Worm (Caenorhabditis elegans) whole organism, L1 larva: Measurements from ENCODE around the gene T05C3.6.
A peak's percentile ranks its signal among the peaks of the same experiment; 100 is the strongest.

Experiments used
- C04F5.9 ChIP-seq: sonication (generic microtip); optimal IDR thresholded peaks from 2 replicates; lab custom pipeline; 2016; ENCODE audit warnings: missing genetic modification characterization, missing compliant biosample characterization
- C34B4.2 ChIP-seq: sonication (generic microtip); optimal IDR thresholded peaks from 2 replicates; lab custom pipeline; 2017; ENCODE audit warnings: mild to moderate bottlenecking, missing genetic modification characterization, missing compliant biosample characterization
- Y116A8C.19 ChIP-seq: sonication (generic microtip); optimal IDR thresholded peaks from 2 replicates; lab custom pipeline; 2016; ENCODE audit warnings: missing compliant biosample characterization, missing genetic modification characterization, borderline replicate concordance
- aha-1 ChIP-seq: fragments of 150-350 bp; optimal IDR thresholded peaks from 2 replicates; lab custom pipeline; 2014; ENCODE audit warnings: missing biosample characterization, missing genetic modification characterization
- alr-1 ChIP-seq: fragments of 200-800 bp; sonication (Bioruptor generic); optimal IDR thresholded peaks from 2 replicates; lab custom pipeline; 2018; ENCODE audit warnings: borderline replicate concordance, mild to moderate bottlenecking, missing genetic modification characterization, missing compliant biosample characterization
- ceh-90 ChIP-seq: sonication (generic microtip); optimal IDR thresholded peaks from 2 replicates; lab custom pipeline; 2016; ENCODE audit warnings: missing genetic modification characterization, missing compliant biosample characterization
- dsc-1 ChIP-seq: sonication (generic microtip); optimal IDR thresholded peaks from 2 replicates; lab custom pipeline; 2016; ENCODE audit warnings: mild to moderate bottlenecking, missing genetic modification characterization, missing compliant biosample characterization
- efl-1 ChIP-seq, 4 experiments: fragments of 150-350 bp; optimal IDR thresholded peaks in 3 of 4; peaks in 1 of 4; 1 replicate in 1 of 4; 2 replicates in 3 of 4; lab custom pipeline; 2014; ENCODE audit warnings: missing biosample characterization in 2 of 4, missing genetic modification characterization in 2 of 4, missing genetic modification reagents in 2 of 4
- efl-3 ChIP-seq: fragments of 200-800 bp; sonication (Bioruptor generic); optimal IDR thresholded peaks from 2 replicates; lab custom pipeline; 2018; ENCODE audit warnings: mild to moderate bottlenecking, missing genetic modification characterization, missing compliant biosample characterization
- egl-13 ChIP-seq: sonication (generic microtip); optimal IDR thresholded peaks from 2 replicates; lab custom pipeline; 2016; ENCODE audit warnings: missing genotype, missing genetic modification reagents, missing genetic modification characterization, missing compliant biosample characterization
- elt-2 ChIP-seq: sonication (generic microtip); optimal IDR thresholded peaks from 2 replicates; lab custom pipeline; 2016; ENCODE audit warnings: missing genetic modification characterization, mild to moderate bottlenecking, inconsistent platforms, missing compliant biosample characterization, missing genetic modification reagents
- elt-3 ChIP-seq, 6 experiments: fragments of 150-350 bp in 1 of 6; sonication (generic microtip); optimal IDR thresholded peaks; 2 replicates each; lab custom pipeline; 2017 to 2018; ENCODE audit warnings: missing biosample characterization in 6 of 6, missing genetic modification characterization in 6 of 6, inconsistent platforms in 1 of 6
- hlh-17 ChIP-seq: fragments of 200-800 bp; sonication (Bioruptor generic); optimal IDR thresholded peaks from 2 replicates; lab custom pipeline; 2018; ENCODE audit warnings: missing genetic modification characterization, mild to moderate bottlenecking, missing compliant biosample characterization, moderate library complexity, borderline replicate concordance
- hlh-4 ChIP-seq: sonication (generic microtip); optimal IDR thresholded peaks from 2 replicates; lab custom pipeline; 2016; ENCODE audit warnings: mild to moderate bottlenecking, missing genetic modification characterization, missing compliant biosample characterization
- lin-15B ChIP-seq: fragments of 150-350 bp; sonication (generic microtip); optimal IDR thresholded peaks from 3 replicates; lab custom pipeline; 2014; ENCODE audit warnings: missing biosample characterization, missing genetic modification characterization
- lin-35 ChIP-seq, 2 experiments: fragments of 150-350 bp; optimal IDR thresholded peaks; 2 replicates each; lab custom pipeline; 2014; ENCODE audit warnings: missing biosample characterization in 2 of 2, missing genetic modification characterization in 2 of 2, missing genetic modification reagents in 2 of 2
- lir-3 ChIP-seq: sonication (generic microtip); optimal IDR thresholded peaks from 2 replicates; lab custom pipeline; 2016; ENCODE audit warnings: mild to moderate bottlenecking, missing genetic modification characterization, moderate library complexity, missing compliant biosample characterization; ENCODE audit not compliant: poor library complexity
- mab-9 ChIP-seq: fragments of 200-800 bp; sonication (Bioruptor generic); IDR thresholded peaks from 2 replicates; pipeline ENCODE4 v1.3.6; 2022; ENCODE audit warnings: missing genetic modification reagents, missing genetic modification characterization, missing compliant biosample characterization
- mdl-1 ChIP-seq, 2 experiments: fragments of 150-350 bp; optimal IDR thresholded peaks; 2 replicates each; lab custom pipeline; 2014 to 2017; ENCODE audit warnings: missing biosample characterization in 2 of 2, missing genetic modification characterization in 2 of 2, inconsistent platforms in 1 of 2
- mef-2 ChIP-seq: fragments of 150-350 bp; optimal IDR thresholded peaks from 2 replicates; lab custom pipeline; 2014; ENCODE audit warnings: missing biosample characterization, missing genetic modification characterization
- mep-1 ChIP-seq: fragments of 150-350 bp; optimal IDR thresholded peaks from 2 replicates; lab custom pipeline; 2014; ENCODE audit warnings: missing biosample characterization, missing genetic modification characterization
- nhr-11 ChIP-seq: fragments of 150-350 bp; optimal IDR thresholded peaks from 2 replicates; lab custom pipeline; 2014; ENCODE audit warnings: missing biosample characterization, missing genetic modification characterization
- nhr-12 ChIP-seq: sonication (generic microtip); optimal IDR thresholded peaks from 2 replicates; lab custom pipeline; 2017; ENCODE audit warnings: missing biosample characterization, missing genetic modification characterization
- nhr-19 ChIP-seq: fragments of 200-800 bp; sonication (Bioruptor generic); conservative IDR thresholded peaks from 2 replicates; pipeline ENCODE4 v1.3.6; 2022; ENCODE audit warnings: missing genetic modification characterization, missing compliant biosample characterization
- nhr-28 ChIP-seq: fragments of 150-350 bp; optimal IDR thresholded peaks from 2 replicates; lab custom pipeline; 2014; ENCODE audit warnings: missing biosample characterization, missing genetic modification characterization
- nhr-76 ChIP-seq: sonication (generic microtip); optimal IDR thresholded peaks from 2 replicates; lab custom pipeline; 2017; ENCODE audit warnings: missing biosample characterization, missing genetic modification characterization
- nhr-77 ChIP-seq: fragments of 150-350 bp; optimal IDR thresholded peaks from 2 replicates; lab custom pipeline; 2014; ENCODE audit warnings: missing biosample characterization, missing genetic modification characterization
- nhr-84 ChIP-seq: sonication (generic microtip); optimal IDR thresholded peaks from 2 replicates; lab custom pipeline; 2017; ENCODE audit warnings: missing biosample characterization, missing genetic modification characterization
- nhr-85 ChIP-seq: sonication (generic microtip); peaks from one replicate; lab custom pipeline; 2016; ENCODE audit warnings: missing genetic modification characterization, inconsistent platforms, missing compliant biosample characterization
- pag-3 ChIP-seq: sonication (generic microtip); optimal IDR thresholded peaks from 2 replicates; lab custom pipeline; 2017; ENCODE audit warnings: missing genetic modification characterization, mild to moderate bottlenecking, missing compliant biosample characterization, antibody characterized with exemption, borderline replicate concordance; ENCODE audit not compliant: insufficient read depth
- pqm-1 ChIP-seq: sonication (generic microtip); optimal IDR thresholded peaks from 3 replicates; lab custom pipeline; 2017; ENCODE audit warnings: missing biosample characterization, missing genetic modification characterization
- skn-1 ChIP-seq: fragments of 150-350 bp; optimal IDR thresholded peaks from 2 replicates; lab custom pipeline; 2014; ENCODE audit warnings: missing biosample characterization, missing genetic modification characterization
- sup-37 ChIP-seq: fragments of 200-800 bp; sonication (Bioruptor generic); optimal IDR thresholded peaks from 2 replicates; lab custom pipeline; 2018; ENCODE audit warnings: mild to moderate bottlenecking, missing genetic modification characterization, missing compliant biosample characterization
- tbx-2 ChIP-seq: sonication (generic microtip); optimal IDR thresholded peaks from 2 replicates; lab custom pipeline; 2016; ENCODE audit warnings: missing genetic modification characterization, missing compliant biosample characterization
- unc-130 ChIP-seq: fragments of 150-350 bp; optimal IDR thresholded peaks from 2 replicates; lab custom pipeline; 2017; ENCODE audit warnings: missing biosample characterization, missing genetic modification characterization, inconsistent platforms
- zip-4 ChIP-seq: fragments of 200-800 bp; sonication (Bioruptor generic); optimal IDR thresholded peaks from 2 replicates; lab custom pipeline; 2018; ENCODE audit warnings: mild to moderate bottlenecking, missing genetic modification characterization, moderate library complexity, missing compliant biosample characterization
- ztf-11 ChIP-seq, 2 experiments: sonication (generic microtip); optimal IDR thresholded peaks; 2 replicates each; lab custom pipeline; 2016 to 2017; ENCODE audit warnings: missing genetic modification characterization in 2 of 2, missing biosample characterization in 1 of 2, missing compliant biosample characterization in 1 of 2

Gene T05C3.6

DNA sequence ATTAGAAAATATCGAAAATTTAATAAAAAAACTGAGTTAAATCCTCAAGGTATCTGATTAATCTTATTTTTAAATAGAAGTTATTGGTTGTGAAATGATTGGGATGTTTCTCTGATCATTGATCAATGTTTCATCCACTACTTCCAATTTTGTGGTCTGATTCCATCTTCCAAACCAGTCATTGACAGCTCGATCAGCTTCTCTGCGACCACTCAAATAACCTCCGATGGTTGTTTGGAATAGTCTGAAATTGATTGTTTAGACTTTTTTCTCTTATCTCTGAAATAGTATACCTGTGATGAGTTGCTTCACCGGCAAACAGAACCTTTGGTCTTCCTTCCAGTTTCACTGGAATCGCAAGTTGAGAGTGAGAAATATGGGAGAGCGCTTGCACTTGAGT is 19.7 kb downstream of the T05C3.6 start:
- TF ChIP-seq C34B4.2 (tag; lab: Kevin White, UChicago) (no peak), ztf-11 (tag; optimal IDR thresholded peaks at IDR 0.05; lab: Kevin White, UChicago) (no peak), nhr-76 (tag; lab: Kevin White, UChicago) (no peak), efl-3 (no peak), nhr-12 (tag; lab: Kevin White, UChicago) (no peak), Y116A8C.19 (no peak), dsc-1 (no peak), unc-130 (tag; lab: Kevin White, UChicago) (no peak), lin-15B (no peak), tbx-2 (tag; lab: Kevin White, UChicago) (no peak), mef-2 (tag; lab: Kevin White, UChicago) (no peak)

ce11 chrV:5511720-5512119 is 21.5 kb downstream of the T05C3.6 start:
- TF ChIP-seq elt-2 (tag; lab: Kevin White, UChicago) (peak; percentile 67), lin-35 (GFP tag; optimal IDR thresholded peaks at IDR 0.05; lab: Kevin White, UChicago) (peak in 1 of 2 experiments; percentile 27), nhr-19 (GFP tag; lab: Robert Waterston, UW) (no peak), efl-1 (optimal IDR thresholded peaks at IDR 0.05; lab: Kevin White, UChicago) (no peak), efl-1 (GFP tag; optimal IDR thresholded peaks at IDR 0.05 in 1 of 2; lab: Kevin White, UChicago) (no peak)
- TF ChIP-seq, all 84 proteins: peak for 2

DNA sequence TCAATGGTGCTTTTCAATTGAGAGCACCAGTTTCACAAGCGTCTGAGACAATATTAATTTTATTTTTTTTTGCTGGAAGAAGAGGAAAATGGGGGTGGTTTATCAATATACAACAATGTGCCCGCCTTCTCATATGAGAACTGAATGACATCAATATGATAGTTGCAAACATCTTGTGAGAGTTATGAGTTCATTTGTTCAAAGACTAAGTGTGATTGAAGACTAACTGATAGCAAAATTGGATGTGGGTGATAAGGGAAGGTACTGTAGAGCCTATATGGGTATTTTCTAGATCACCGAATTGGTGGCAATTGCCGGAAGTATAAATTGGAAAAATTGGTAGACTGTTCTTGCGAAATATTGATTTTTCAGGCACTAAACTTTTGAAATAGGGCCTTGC is 22.3 kb downstream of the T05C3.6 start:
- TF ChIP-seq nhr-84 (tag; lab: Kevin White, UChicago) (no peak), pqm-1 (peak; percentile 75), skn-1 (tag; lab: Kevin White, UChicago) (no peak), hlh-17 (GFP tag; lab: Kevin White, UChicago) (no peak), nhr-11 (tag; lab: Kevin White, UChicago) (no peak), ceh-90 (tag; lab: Kevin White, UChicago) (no peak), mdl-1 (tag; optimal IDR thresholded peaks at IDR 0.05; lab: Kevin White, UChicago) (no peak), elt-2 (tag; lab: Kevin White, UChicago) (peak; percentile 80), lin-35 (GFP tag; optimal IDR thresholded peaks at IDR 0.05; lab: Kevin White, UChicago) (peak in 1 of 2 experiments; percentile 0), nhr-28 (tag; lab: Kevin White, UChicago) (no peak)
- TF ChIP-seq, all 84 proteins: peak for 3

DNA sequence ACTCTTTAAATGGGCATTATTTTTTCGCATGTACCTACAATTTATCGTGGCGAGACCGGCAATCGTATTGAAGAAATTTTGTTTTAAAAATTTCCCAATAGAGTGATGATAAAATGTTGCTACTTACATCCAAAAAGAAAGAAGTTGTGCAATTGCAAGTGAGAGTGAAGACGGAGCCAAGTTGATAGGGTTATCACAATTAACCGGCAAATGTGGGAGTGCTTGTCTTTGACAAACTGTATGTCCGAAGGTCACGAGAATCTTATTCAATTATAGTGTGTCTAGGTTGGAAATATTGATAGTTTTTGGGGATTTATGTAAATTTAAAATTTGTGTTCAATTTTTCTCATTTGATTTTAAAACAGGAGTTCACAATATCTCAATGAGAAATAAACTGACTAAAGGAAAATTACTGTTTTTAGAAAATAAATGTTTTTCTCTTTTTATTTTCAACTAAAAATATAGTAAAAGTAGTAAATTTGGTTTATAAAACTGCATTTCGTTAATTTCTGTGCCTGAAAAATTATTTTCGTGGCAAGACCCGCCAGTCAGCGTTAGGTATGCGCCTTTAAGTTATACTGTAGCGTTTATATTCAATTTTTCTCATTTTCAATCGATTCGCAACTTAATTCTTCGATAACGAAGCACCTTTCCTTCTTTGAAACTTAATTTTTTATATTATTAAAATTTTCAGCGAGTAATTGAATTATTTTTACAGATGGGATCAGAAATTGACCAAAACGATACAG is 23.6 kb downstream of the T05C3.6 start, which contains the start of the genes hpo-15 and mms-19:
TSS of gene hpo-15 (minus strand) at position 201 of the 749 bp plus-strand sequence.
TSS of gene mms-19 (plus strand) at position 719 of the 749 bp plus-strand sequence.
- TF ChIP-seq aha-1 (tag; lab: Kevin White, UChicago) (no peak), elt-3 (tag; optimal IDR thresholded peaks at IDR 0.05; lab: Kevin White, UChicago) (no peak), C04F5.9 (tag; lab: Kevin White, UChicago) (no peak), egl-13 (tag; lab: Kevin White, UChicago) (no peak), sup-37 (GFP tag; lab: Kevin White, UChicago) (no peak), lir-3 (no peak), alr-1 (tag; lab: Kevin White, UChicago) (no peak), lin-35 (GFP tag; optimal IDR thresholded peaks at IDR 0.05; lab: Kevin White, UChicago) (peak in 1 of 2 experiments; percentile 1), zip-4 (GFP tag; lab: Kevin White, UChicago) (no peak), efl-1 (optimal IDR thresholded peaks at IDR 0.05; lab: Kevin White, UChicago) (no peak), efl-1 (GFP tag; optimal IDR thresholded peaks at IDR 0.05 in 1 of 2; lab: Kevin White, UChicago) (peak in 1 of 2 experiments; percentile 49), nhr-85 (tag; lab: Kevin White, UChicago) (no peak), nhr-77 (no peak), nhr-11 (tag; lab: Kevin White, UChicago) (no peak), mep-1 (no peak), elt-2 (tag; lab: Kevin White, UChicago) (peak; percentile 46), mab-9 (no peak), pag-3 (no peak), hlh-4 (no peak)
